Worm (Caenorhabditis elegans): Measurements from ENCODE around the gene zim-1.

Gene zim-1

DNA sequence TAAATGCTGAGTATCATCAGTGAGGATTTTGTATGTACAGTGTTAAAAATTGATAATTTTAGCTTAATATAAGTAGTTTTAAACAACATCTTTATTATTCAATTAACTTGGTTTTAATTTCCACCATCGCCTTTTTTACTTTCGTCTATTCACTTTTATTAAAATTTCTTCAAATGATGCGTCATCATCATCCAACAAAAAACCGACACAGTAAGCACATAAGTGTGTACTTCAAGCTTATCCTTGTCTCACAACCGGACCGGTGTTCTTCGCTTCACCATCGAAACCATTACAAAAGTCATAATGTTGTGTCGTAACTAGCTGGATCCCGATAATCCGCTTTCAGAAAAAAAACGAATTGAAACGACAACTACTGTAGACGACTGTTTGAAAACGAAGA lies 49.6 kb downstream of the zim-1 start, which contains the start of gene C43F9.11:
Gene C43F9.11, plus strand, starts transcription at position 301 of the 400 bp plus-strand sequence.
- TF ChIP-seq hnd-1 (tag; optimal IDR thresholded peaks at IDR 0.05) (no peak), hmg-4 (GFP tag; optimal IDR thresholded peaks at IDR 0.05) (no peak), ceh-36 (tag; optimal IDR thresholded peaks at IDR 0.05) (no peak), flt-1 (GFP tag; IDR thresholded peaks at IDR 0.05) (no peak), tbx-11 (GFP tag; IDR thresholded peaks at IDR 0.05) (no peak), sea-1 (GFP tag; conservative IDR thresholded peaks at IDR 0.05) (no peak), tbx-37 (GFP tag; conservative IDR thresholded peaks at IDR 0.05) (no peak), ceh-13 (GFP tag; optimal IDR thresholded peaks at IDR 0.05) (no peak), F13C5.2 (tag; optimal IDR thresholded peaks at IDR 0.05) (no peak), ama-1 (optimal IDR thresholded peaks at IDR 0.05) (no peak), ets-7 (tag; optimal IDR thresholded peaks at IDR 0.05) (no peak), tra-4 (tag; optimal IDR thresholded peaks at IDR 0.05) (no peak), hmbx-1 (tag; optimal IDR thresholded peaks at IDR 0.05) (no peak), B0310.2 (tag; optimal IDR thresholded peaks at IDR 0.05) (no peak), aly-1 (tag; optimal IDR thresholded peaks at IDR 0.05) (no peak), scrt-1 (GFP tag; IDR thresholded peaks at IDR 0.05) (no peak), pes-1 (GFP tag; IDR thresholded peaks at IDR 0.05) (no peak)

DNA sequence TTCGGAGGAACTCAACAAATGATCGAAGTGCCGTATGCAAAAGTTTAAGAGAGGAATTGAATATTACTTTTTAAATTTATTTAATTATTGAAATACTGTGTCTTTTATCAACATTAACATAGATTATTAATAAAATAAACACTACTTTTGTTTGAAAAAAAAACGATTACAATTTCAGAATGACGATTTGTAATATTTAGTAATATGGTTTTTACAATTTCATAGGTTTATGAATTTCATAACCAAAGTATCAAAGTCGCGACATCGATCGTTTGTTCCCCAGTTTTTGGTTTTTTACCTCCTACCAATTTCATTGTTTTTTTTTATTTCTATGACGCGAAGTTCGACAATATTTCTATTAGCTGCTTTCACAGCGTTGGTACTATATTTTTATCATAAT lies 53.1 kb downstream of the zim-1 start, which contains the start of gene R09H10.1:
Gene R09H10.1, plus strand, starts transcription at position 301 of the 400 bp plus-strand sequence.
- no peak for TF ChIP-seq aly-1 (tag; optimal IDR thresholded peaks at IDR 0.05)
- TF ChIP-seq ceh-36 (tag; optimal IDR thresholded peaks at IDR 0.05): no peak
- no peak for TF ChIP-seq hmbx-1 (tag; optimal IDR thresholded peaks at IDR 0.05)
- no peak for TF ChIP-seq ama-1 (optimal IDR thresholded peaks at IDR 0.05)
- TF ChIP-seq hmg-4 (GFP tag; optimal IDR thresholded peaks at IDR 0.05): no peak
- TF ChIP-seq flt-1 (GFP tag; IDR thresholded peaks at IDR 0.05): no peak
- no peak for TF ChIP-seq tbx-11 (GFP tag; IDR thresholded peaks at IDR 0.05)
- no peak for TF ChIP-seq ets-7 (tag; optimal IDR thresholded peaks at IDR 0.05)
- no peak for TF ChIP-seq pes-1 (GFP tag; IDR thresholded peaks at IDR 0.05)
- no peak for TF ChIP-seq F13C5.2 (tag; optimal IDR thresholded peaks at IDR 0.05)
- TF ChIP-seq scrt-1 (GFP tag; IDR thresholded peaks at IDR 0.05): no peak
- no peak for TF ChIP-seq hnd-1 (tag; optimal IDR thresholded peaks at IDR 0.05)
- no peak for TF ChIP-seq sea-1 (GFP tag; conservative IDR thresholded peaks at IDR 0.05)
- TF ChIP-seq tra-4 (tag; optimal IDR thresholded peaks at IDR 0.05): no peak
- TF ChIP-seq ceh-13 (GFP tag; optimal IDR thresholded peaks at IDR 0.05): no peak
- TF ChIP-seq B0310.2 (tag; optimal IDR thresholded peaks at IDR 0.05): no peak
- TF ChIP-seq tbx-37 (GFP tag; conservative IDR thresholded peaks at IDR 0.05): no peak

DNA sequence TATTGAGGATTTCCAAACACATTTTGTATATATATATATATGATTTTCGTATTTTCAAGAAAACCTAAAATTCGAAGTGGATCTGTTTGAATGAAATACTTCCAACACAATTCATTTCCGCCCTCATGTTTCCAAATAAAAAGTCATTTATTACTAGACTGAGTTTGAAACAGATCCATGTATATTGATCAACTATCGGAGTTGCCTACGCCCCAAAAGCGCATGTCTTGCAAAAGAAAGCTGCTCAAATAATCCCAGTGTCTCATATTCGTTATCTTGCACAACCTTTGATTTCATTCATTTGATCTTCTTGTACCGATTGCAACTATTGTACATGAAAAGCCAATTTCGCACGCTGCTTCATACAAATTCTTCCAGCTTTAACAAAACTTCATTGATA lies 55.8 kb downstream of the zim-1 start, which contains the start of gene R09H10.2:
Gene R09H10.2, plus strand, starts transcription at position 301 of the 400 bp plus-strand sequence.
- TF ChIP-seq tra-4 (tag; optimal IDR thresholded peaks at IDR 0.05): no peak

All from whole organism, early embryonic.